Fruit fly (Drosophila melanogaster): ENCODE results near the gene mRpS6.
A peak's percentile ranks its signal among the peaks of the same experiment; 100 is the strongest.

The mRpS6 gene

DNA sequence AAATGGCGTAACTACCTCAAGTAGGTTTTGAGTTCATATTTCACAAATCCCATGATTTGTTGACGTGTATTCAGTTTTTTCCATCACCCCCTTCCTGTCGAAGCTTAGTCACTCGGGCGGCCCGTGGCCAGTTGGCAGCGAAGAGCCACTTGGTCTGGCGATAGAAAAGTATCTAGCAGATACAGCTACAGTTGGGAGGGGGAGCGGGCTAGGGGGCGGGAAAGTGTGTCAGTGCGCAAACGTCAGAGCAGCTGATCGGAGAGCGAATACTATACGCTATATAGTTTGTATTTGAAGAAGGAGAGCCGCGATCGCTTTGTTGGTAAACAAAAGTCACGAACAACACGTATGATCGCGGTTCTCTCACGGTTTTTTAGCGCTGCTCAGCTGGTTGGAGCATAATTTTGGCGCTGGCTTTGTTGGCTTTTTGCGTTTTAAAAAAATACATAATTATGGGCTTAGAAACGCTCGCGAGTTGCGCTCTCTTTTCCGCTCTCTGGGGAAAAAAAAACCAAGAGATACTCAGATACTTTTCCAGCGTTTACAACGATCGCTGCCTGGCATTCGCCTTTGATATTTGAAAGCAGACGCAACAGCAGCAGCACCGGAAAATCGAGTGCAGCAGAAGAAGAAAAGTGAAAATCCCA is 49.6 kb downstream of the mRpS6 start (continued):
- TF ChIP-seq CG3163 (GFP tag; optimal IDR thresholded peaks at IDR 0.05) (no peak), Atf6 (GFP tag; IDR thresholded peaks at IDR 0.05) (no peak; the same call in 1 of the 2 replicates), wek (GFP tag; optimal IDR thresholded peaks at IDR 0.05) (peak; percentile 47), CG3838 (GFP tag; optimal IDR thresholded peaks at IDR 0.05) (no peak), CG17186 (GFP tag; optimal IDR thresholded peaks at IDR 0.05) (no peak), dysf (GFP tag; IDR thresholded peaks at IDR 0.05) (no peak), Sox100B (GFP tag; optimal IDR thresholded peaks at IDR 0.05) (no peak), nom (GFP tag; optimal IDR thresholded peaks at IDR 0.05) (no peak), CG11247 (GFP tag; IDR thresholded peaks at IDR 0.05) (peak; percentile 28; the same call in 1 of the 2 replicates), abd-A (tag; optimal IDR thresholded peaks at IDR 0.05) (peak; percentile 63), mld (GFP tag; IDR thresholded peaks at IDR 0.05; ENCODE audit: partially characterized antibody) (no peak), CG9215 (GFP tag; IDR thresholded peaks at IDR 0.05) (peak; percentile 19; the same call in 1 of the 2 replicates), bcd (GFP tag; optimal IDR thresholded peaks at IDR 0.05) (no peak), danr (GFP tag; IDR thresholded peaks at IDR 0.05) (no peak), CG17385 (GFP tag; optimal IDR thresholded peaks at IDR 0.05) (peak; percentile 16), zfh1 (GFP tag; IDR thresholded peaks at IDR 0.05) (0 out of 3 replicates have a peak, but pooled peaks have one; percentile 11), CG4404 (GFP tag; IDR thresholded peaks at IDR 0.05) (no peak), lab (GFP tag; optimal IDR thresholded peaks at IDR 0.05) (peak; percentile 63), CG12299 (tag; optimal IDR thresholded peaks at IDR 0.05) (no peak), CG17568 (GFP tag; optimal IDR thresholded peaks at IDR 0.05) (peak; percentile 1), CG3281 (GFP tag; optimal IDR thresholded peaks at IDR 0.05) (no peak), otp (GFP tag; IDR thresholded peaks at IDR 0.05) (peak; percentile 60; the same call in 1 of the 3 replicates), CG30020 (tag; optimal IDR thresholded peaks at IDR 0.05) (no peak), z (GFP tag; IDR thresholded peaks at IDR 0.05) (no peak), CG8478 (optimal IDR thresholded peaks at IDR 0.05) (no peak), cg (GFP tag; optimal IDR thresholded peaks at IDR 0.05) (no peak), Xbp1 (GFP tag; optimal IDR thresholded peaks at IDR 0.05) (peak; percentile 35), schlank (tag; optimal IDR thresholded peaks at IDR 0.05) (peak; percentile 10), wor (GFP tag; IDR thresholded peaks at IDR 0.05) (no peak), sob (GFP tag; IDR thresholded peaks at IDR 0.05) (no peak), exex (tag; optimal IDR thresholded peaks at IDR 0.05) (peak; percentile 41), Fer1 (GFP tag; optimal IDR thresholded peaks at IDR 0.05) (peak; percentile 20), CG17912 (GFP tag; optimal IDR thresholded peaks at IDR 0.05) (peak; percentile 25), hb (GFP tag; IDR thresholded peaks at IDR 0.05; ENCODE audit: partially characterized antibody) (no peak), pb (GFP tag; optimal IDR thresholded peaks at IDR 0.05) (no peak), sisA (GFP tag; IDR thresholded peaks at IDR 0.05) (peak; percentile 14; the same call in 1 of the 2 replicates), CG6254 (GFP tag; optimal IDR thresholded peaks at IDR 0.05) (no peak), CG15269 (tag; optimal IDR thresholded peaks at IDR 0.05) (peak; percentile 18), jigr1 (GFP tag; IDR thresholded peaks at IDR 0.05) (no peak), unc-4 (GFP tag; IDR thresholded peaks at IDR 0.05; ENCODE audit: partially characterized antibody) (peak; percentile 52), CG8281 (tag; optimal IDR thresholded peaks at IDR 0.05) (no peak), CG10959 (GFP tag; IDR thresholded peaks at IDR 0.05) (no peak), gsb (GFP tag; IDR thresholded peaks at IDR 0.05) (no peak), nerfin-2 (GFP tag; IDR thresholded peaks at IDR 0.05; ENCODE audit: partially characterized antibody) (no peak), Mrtf (GFP tag; IDR thresholded peaks at IDR 0.05) (no peak), CG10366 (GFP tag; IDR thresholded peaks at IDR 0.05) (peak; percentile 45), kah (GFP tag; optimal IDR thresholded peaks at IDR 0.05) (no peak), Dll (GFP tag; IDR thresholded peaks at IDR 0.05; ENCODE audit: partially characterized antibody) (peak; percentile 40; the same call in 3 of the 4 replicates), CG3847 (GFP tag; IDR thresholded peaks at IDR 0.05) (peak; percentile 36; the same call in 1 of the 2 replicates), CG9609 (GFP tag; optimal IDR thresholded peaks at IDR 0.05) (no peak)
